Fruit fly (Drosophila melanogaster): ENCODE measurements around the gene CG44227.

CG44227 gene

DNA sequence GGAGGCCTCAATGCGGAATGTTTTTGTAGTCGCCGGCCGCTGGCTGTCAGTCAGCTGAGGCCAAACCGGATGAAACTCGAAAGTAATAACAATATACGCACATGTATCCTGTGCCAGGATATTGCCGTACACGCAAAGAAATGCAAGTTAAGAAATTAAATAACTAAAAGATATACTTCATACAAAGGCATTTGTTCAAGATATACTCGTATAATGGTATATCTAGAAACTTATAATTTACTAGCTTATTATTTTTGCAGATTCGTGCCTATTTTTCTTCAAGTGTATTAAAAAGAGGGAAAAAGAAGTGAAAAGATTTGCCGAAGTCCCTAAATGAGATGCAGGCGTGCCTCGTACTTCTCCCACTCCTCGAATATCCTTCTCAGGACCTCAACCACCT, 1.7 kb downstream of the CG44227 start:
- no peak for TF ChIP-seq Sin3A (optimal IDR thresholded peaks at IDR 0.05)
- no peak for TF ChIP-seq Myc (optimal IDR thresholded peaks at IDR 0.05)
- no peak for TF ChIP-seq ttk (optimal IDR thresholded peaks at IDR 0.05)
- TF ChIP-seq psq (optimal IDR thresholded peaks at IDR 0.05) = no peak
- TF ChIP-seq insv (optimal IDR thresholded peaks at IDR 0.05) = no peak
- no peak for TF ChIP-seq h (optimal IDR thresholded peaks at IDR 0.05)

DNA sequence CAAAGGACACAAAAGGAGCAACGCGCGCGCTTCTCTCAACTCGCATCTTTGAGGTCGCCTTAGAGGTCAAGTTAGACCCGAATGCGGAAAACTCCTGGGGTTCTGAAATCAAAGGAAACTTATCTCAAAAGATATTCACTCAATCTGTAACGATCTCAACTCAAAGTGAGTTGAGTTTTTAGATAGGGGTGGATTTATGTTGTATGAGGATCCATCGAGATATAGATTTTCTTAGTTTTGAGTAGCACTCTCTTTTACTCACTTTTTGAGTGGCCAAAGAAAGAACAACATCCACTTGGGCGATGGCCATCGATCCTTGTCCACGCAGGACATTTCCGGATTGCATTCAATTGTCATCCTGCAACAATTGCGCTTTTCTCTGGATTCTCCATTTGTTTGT, 4.4 kb downstream of the CG44227 start:
- no peak for TF ChIP-seq psq (optimal IDR thresholded peaks at IDR 0.05)
- no peak for TF ChIP-seq h (optimal IDR thresholded peaks at IDR 0.05)
- TF ChIP-seq Myc (optimal IDR thresholded peaks at IDR 0.05) = no peak
- TF ChIP-seq Sin3A (optimal IDR thresholded peaks at IDR 0.05) = no peak

DNA sequence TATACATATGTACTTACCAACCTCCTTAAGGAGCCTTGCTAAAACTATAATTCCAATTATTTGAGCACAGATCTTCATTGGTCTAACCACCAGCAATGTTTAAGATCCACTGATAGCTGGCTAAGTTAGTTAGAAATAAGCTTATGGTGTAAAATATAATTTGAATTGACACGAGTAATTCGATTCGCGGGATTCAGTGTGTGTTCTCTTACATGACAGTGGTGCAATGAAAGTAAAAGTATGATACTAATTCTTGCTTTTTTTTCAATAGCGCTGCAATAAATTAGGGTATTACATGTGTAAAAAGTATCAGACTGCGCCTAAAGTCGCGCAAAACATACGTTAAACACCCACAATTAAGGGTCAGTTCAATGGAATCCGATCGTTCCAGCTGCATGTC, 5.0 kb downstream of the CG44227 start, which contains the start of gene CG33325:
Gene CG33325 (minus strand): TSS at position 101 of the 400 bp plus-strand sequence.
- no peak for TF ChIP-seq h (optimal IDR thresholded peaks at IDR 0.05)
- TF ChIP-seq ttk (optimal IDR thresholded peaks at IDR 0.05) = no peak
- TF ChIP-seq Myc (optimal IDR thresholded peaks at IDR 0.05) = no peak
- TF ChIP-seq insv (optimal IDR thresholded peaks at IDR 0.05) = no peak
- no peak for TF ChIP-seq psq (optimal IDR thresholded peaks at IDR 0.05)
- TF ChIP-seq Sin3A (optimal IDR thresholded peaks at IDR 0.05) = no peak

DNA sequence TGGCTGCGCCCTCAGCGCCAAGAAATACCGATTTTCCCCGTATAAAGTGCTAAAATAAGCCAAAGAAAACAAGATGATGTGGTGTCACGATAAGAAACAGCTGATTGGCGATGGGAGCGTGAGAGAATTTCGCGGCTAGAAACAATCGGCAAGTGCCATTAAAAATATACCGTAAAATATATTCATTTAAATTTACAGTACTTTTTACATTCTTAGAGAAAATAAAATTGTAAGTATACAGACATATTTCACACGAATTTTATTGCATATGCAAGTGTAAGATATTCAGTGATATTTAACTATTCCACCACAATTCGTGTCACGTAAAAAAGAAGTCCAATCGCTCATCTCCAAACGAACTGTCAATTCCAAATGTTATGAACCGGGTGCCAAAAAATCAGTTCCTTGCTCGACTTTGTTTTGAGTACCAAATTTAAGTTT, 8.4 kb downstream of the CG44227 start, which contains the start of the genes Unc50, CG11755 and CG8043:
Gene Unc50 (minus strand): TSS at position 54 of the 441 bp plus-strand sequence.
Gene CG11755 (plus strand): TSS at position 356 of the 441 bp plus-strand sequence.
Gene CG8043 (plus strand): TSS at position 356 of the 441 bp plus-strand sequence.
- no peak for TF ChIP-seq insv (optimal IDR thresholded peaks at IDR 0.05)
- TF ChIP-seq h (optimal IDR thresholded peaks at IDR 0.05) = no peak
- no peak for TF ChIP-seq psq (optimal IDR thresholded peaks at IDR 0.05)
- no peak for TF ChIP-seq Sin3A (optimal IDR thresholded peaks at IDR 0.05)
- no peak for TF ChIP-seq Myc (optimal IDR thresholded peaks at IDR 0.05)
- no peak for TF ChIP-seq ttk (optimal IDR thresholded peaks at IDR 0.05)

DNA sequence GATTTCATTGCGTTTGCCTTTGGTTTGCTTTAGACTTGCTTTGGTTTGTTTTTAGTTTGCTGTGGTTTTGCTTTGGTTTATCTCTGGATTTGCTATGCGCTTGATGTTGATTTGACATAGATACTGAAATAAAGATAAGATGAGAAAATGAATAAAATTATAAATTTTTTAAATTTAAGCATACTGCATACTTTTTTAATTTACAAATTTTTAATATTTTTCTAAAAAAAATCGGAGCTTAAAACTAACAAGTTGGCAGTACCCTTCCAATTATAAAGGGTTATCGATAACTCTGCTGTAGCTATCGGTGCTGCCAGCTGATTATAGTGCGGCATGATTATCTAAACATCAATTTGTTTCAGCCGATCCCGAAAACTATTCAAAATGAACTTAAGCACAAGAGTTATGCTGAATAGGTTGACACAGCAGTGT, 11.2 kb downstream of the CG44227 start, which contains the start of gene mRpL19:
Gene mRpL19 (plus strand): TSS at position 307 of the 432 bp plus-strand sequence.
- TF ChIP-seq h (optimal IDR thresholded peaks at IDR 0.05) (no peak), Myc (optimal IDR thresholded peaks at IDR 0.05) (no peak), psq (optimal IDR thresholded peaks at IDR 0.05) (no peak), Sin3A (optimal IDR thresholded peaks at IDR 0.05) (no peak), ttk (optimal IDR thresholded peaks at IDR 0.05) (no peak), insv (optimal IDR thresholded peaks at IDR 0.05) (no peak)

DNA sequence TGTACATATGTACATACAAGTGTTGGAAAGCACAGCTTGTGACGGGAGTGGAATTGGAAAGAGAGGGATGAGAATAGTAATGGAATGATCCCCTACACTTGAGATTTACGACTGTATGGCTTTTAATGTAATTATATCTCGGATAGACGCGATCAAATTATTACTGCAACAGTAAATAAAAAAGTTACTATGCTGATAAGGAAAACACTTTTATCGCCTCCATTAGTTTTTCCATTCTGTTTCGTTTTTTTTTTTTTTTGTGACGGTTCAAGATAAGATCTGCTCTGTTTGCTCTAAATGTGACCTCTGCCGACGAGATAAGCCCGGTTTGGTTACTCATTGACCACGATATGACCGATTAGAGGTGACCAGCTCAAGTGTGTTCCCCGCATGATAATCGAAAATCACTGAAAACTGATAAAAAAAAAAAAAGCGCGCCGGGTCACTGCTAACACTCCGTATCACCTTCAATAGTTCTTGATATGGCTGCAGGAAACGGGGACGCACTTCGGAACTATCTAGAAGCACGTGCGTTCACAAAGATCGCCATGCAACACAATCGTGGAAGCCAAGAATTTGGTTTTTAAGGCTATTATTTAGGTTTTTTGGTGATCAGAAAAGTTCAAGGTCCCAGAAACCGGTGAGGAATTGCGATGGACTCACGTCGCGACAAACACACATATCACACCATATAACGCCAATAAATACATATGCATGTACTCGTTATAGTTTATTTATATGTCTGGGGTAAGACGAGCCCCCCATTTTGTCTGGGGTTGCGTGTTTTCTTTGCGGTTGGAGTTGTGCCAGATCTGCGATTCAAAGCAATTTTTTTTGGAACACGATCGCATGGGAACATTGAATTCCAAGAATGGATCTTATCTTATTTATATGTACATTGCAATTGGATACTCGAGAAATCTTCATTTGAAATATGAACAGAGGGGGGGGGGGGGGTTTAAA, 14.2 kb downstream of the CG44227 start, which contains the start of gene p:
Gene p (minus strand): TSS at position 156 of the 963 bp plus-strand sequence.
- TF ChIP-seq ttk (optimal IDR thresholded peaks at IDR 0.05) (no peak), h (optimal IDR thresholded peaks at IDR 0.05) (no peak), Sin3A (optimal IDR thresholded peaks at IDR 0.05) (no peak), insv (optimal IDR thresholded peaks at IDR 0.05) (no peak), psq (optimal IDR thresholded peaks at IDR 0.05) (no peak), Myc (optimal IDR thresholded peaks at IDR 0.05) (no peak)

DNA sequence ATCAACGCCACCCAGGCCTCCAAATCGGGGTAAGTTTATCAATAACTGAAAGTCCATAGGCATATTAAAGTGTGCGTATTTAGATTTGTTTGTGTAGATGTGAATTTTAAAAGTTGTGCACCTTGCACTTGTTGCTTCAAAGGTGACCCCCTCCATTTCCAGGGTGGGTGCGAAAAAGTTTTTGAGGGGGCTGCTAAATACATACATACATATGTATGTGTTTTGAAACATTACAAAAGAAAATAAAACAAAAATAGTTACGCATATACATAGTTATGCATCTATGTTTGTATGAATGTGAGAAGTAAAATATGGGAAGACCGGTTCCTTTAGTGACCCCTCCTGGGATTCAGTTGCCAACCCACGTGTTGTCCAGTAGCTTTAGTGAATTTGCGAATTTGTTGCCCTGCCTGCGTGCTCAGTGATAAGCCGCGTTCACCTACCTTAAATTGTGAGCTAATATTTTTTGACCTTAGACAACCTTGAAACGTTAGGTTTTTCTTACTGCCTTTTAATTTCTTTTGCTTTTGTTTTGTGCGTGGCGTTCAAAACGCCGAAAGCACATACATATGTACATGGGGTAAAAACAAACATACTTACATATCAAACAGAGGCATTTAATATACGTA, 15.0 kb downstream of the CG44227 start:
- TF ChIP-seq Sin3A (optimal IDR thresholded peaks at IDR 0.05) = no peak
- TF ChIP-seq Myc (optimal IDR thresholded peaks at IDR 0.05) = no peak
- no peak for TF ChIP-seq ttk (optimal IDR thresholded peaks at IDR 0.05)
- no peak for TF ChIP-seq psq (optimal IDR thresholded peaks at IDR 0.05)
- TF ChIP-seq insv (optimal IDR thresholded peaks at IDR 0.05) = no peak
- no peak for TF ChIP-seq h (optimal IDR thresholded peaks at IDR 0.05)

DNA sequence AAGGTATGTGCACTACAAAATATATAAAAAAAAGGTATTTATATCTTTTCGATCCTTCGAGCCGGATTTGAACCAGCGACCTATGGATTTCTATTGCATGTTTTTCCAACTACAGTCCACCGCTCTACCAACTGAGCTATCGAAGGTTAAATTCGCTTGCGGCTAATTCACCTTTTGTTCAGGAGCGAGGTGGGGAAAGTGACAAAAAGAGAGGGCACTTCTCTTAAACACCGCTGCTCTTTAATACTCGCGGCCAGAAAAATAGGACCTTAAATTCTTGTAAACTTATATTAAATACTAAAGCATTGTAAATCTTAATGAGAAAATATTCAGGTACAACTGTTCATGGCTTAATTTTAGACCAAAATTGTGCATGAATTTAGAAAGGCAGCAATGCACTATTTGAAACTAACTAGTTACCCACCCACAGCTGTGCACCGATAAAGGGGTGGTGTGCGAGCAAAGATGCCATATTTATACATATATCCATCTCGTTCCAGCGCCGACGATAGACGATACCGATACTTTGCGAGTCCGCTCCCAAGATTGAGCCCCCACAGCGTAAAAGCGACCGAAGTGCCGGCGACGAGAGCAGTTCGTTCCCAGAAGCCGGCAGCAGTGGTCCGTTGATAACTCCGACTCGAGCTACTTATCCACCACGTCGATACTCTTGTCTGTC, 15.8 kb downstream of the CG44227 start:
- TF ChIP-seq Sin3A (optimal IDR thresholded peaks at IDR 0.05) = no peak
- no peak for TF ChIP-seq ttk (optimal IDR thresholded peaks at IDR 0.05)
- TF ChIP-seq psq (optimal IDR thresholded peaks at IDR 0.05) = no peak
- TF ChIP-seq h (optimal IDR thresholded peaks at IDR 0.05) = no peak
- no peak for TF ChIP-seq insv (optimal IDR thresholded peaks at IDR 0.05)
- TF ChIP-seq Myc (optimal IDR thresholded peaks at IDR 0.05) = no peak

DNA sequence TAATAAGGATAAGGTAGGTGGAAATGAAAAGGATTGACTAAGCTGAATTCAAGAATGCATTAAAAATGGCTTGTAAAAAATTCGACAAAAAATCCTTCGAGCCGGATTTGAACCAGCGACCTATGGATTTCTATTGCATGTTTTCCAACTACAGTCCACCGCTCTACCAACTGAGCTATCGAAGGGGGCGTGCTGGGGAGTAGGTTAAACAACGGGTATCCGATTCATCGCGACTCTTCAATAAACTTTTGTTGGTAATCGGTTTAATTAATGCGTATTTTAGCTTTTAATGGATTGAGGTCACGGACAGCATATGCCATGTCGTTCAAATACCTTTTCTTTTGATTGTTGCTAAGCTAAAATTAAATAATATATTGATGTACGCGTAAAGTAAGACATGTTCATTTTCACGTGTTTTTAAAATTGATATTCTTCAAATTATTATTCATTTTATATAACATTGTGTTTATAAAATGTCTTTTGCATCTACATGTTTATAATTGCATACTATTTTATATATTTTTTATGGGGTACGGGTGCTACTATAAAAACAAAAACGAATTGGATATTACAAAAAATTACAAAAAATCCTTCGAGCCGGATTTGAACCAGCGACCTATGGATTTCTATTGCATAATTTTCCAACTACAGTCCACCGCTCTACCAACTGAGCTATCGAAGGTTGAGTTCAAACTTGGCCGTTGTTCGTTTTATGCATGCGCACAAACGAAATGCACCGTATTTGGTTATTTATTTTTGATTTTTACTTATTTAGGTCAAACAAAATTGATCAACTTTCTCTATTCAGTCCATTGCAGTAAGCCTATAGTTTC, 16.7 kb downstream of the CG44227 start:
- TF ChIP-seq Sin3A (optimal IDR thresholded peaks at IDR 0.05) = no peak

DNA sequence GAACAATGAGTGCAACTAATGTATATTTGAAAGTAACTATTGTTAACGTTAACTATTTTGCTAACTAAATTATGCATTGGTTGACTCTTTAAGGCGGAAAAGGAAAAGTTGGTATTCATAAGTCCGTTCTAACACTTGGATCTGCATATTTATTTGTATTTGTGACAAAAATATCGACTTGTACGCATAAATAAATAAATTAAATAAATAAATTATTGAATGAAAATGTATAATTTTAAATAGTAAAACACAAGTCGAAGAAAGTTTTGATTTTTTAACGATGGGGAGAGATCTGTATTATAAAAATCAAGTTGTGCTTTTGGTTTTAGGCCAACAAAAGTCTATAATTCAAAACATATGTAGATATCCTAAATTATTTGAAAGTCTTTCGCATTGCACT, 17.4 kb downstream of the CG44227 start, which contains the start of gene CG8036:
Gene CG8036 (plus strand): TSS at position 301 of the 400 bp plus-strand sequence.
- TF ChIP-seq psq (optimal IDR thresholded peaks at IDR 0.05) (no peak), Myc (optimal IDR thresholded peaks at IDR 0.05) (no peak), insv (optimal IDR thresholded peaks at IDR 0.05) (no peak), Sin3A (optimal IDR thresholded peaks at IDR 0.05) (no peak), h (optimal IDR thresholded peaks at IDR 0.05) (no peak), ttk (optimal IDR thresholded peaks at IDR 0.05) (no peak)

Data from Kc167 (cell line).